Fruit fly (Drosophila melanogaster) whole organism, wandering third instar larva: Measurements from ENCODE around the gene Mvb12.

Experiments used
- Abd-B ChIP-seq: fragments of >200 bp; optimal IDR thresholded peaks from 2 replicates; lab custom pipeline; 2017; ENCODE audit warnings: missing biosample characterization, missing genetic modification characterization
- CG32264 ChIP-seq: fragments of 200-800 bp; sonication (Bioruptor generic); optimal IDR thresholded peaks from 2 replicates; lab custom pipeline; 2016; ENCODE audit warnings: missing biosample characterization, missing genetic modification characterization
- CG9705 ChIP-seq: fragments of 200-800 bp; sonication (Bioruptor generic); optimal IDR thresholded peaks from 2 replicates; lab custom pipeline; 2018; ENCODE audit warnings: missing biosample characterization, mild to moderate bottlenecking, missing genetic modification characterization
- Dif ChIP-seq: fragments of 200-275, 200-300 bp; sonication (Bioruptor generic); optimal IDR thresholded peaks from 2 replicates; lab custom pipeline; 2018; ENCODE audit warnings: missing biosample characterization, missing genetic modification characterization; ENCODE audit not compliant: partially characterized antibody
- GATAd ChIP-seq: sonication (Bioruptor generic); optimal IDR thresholded peaks from 2 replicates; lab custom pipeline; 2016; ENCODE audit warnings: missing biosample characterization, missing genetic modification characterization
- HLH106 ChIP-seq: fragments of 200-800 bp; optimal IDR thresholded peaks from 3 replicates; lab custom pipeline; 2019; ENCODE audit warnings: missing biosample characterization, mild to moderate bottlenecking, missing genetic modification characterization, moderate library complexity
- Hnf4 ChIP-seq: fragments of 200-800 bp; sonication (Bioruptor generic); optimal IDR thresholded peaks from 2 replicates; lab custom pipeline; 2016; ENCODE audit warnings: missing biosample characterization, mild to moderate bottlenecking, missing genetic modification characterization
- Hr78 ChIP-seq: fragments of >200 bp; optimal IDR thresholded peaks from 2 replicates; lab custom pipeline; 2017; ENCODE audit warnings: missing biosample characterization, missing genetic modification characterization
- Hr83 ChIP-seq: fragments of 200-300 bp; sonication (Bioruptor generic); optimal IDR thresholded peaks from 2 replicates; lab custom pipeline; 2016; ENCODE audit warnings: missing biosample characterization, mild to moderate bottlenecking, missing genetic modification characterization, moderate library complexity; ENCODE audit not compliant: poor library complexity, severe bottlenecking
- Jra ChIP-seq: sonication (Bioruptor generic); optimal IDR thresholded peaks from 2 replicates; lab custom pipeline; 2016; ENCODE audit warnings: missing biosample characterization, missing genetic modification characterization
- Mio ChIP-seq: sonication (Bioruptor generic); optimal IDR thresholded peaks from 2 replicates; lab custom pipeline; 2016; ENCODE audit warnings: missing biosample characterization, missing genetic modification characterization
- N ChIP-seq: fragments of >200 bp; optimal IDR thresholded peaks from 2 replicates; lab custom pipeline; 2018; ENCODE audit warnings: missing biosample characterization, missing external identifiers, missing genetic modification characterization
- OdsH ChIP-seq: fragments of 200-800 bp; sonication (Bioruptor generic); optimal IDR thresholded peaks from 2 replicates; lab custom pipeline; 2016; ENCODE audit warnings: missing biosample characterization, mild to moderate bottlenecking, missing genetic modification characterization
- Rel ChIP-seq, 2 experiments: fragments of 200-800 bp; sonication (Bioruptor generic) in 1 of 2; optimal IDR thresholded peaks; 2 replicates in 1 of 2; 3 replicates in 1 of 2; lab custom pipeline; 2016 to 2019; ENCODE audit warnings: mild to moderate bottlenecking in 2 of 2, missing biosample characterization in 2 of 2, missing genetic modification characterization in 2 of 2, moderate library complexity in 1 of 2
- br ChIP-seq: fragments of 200-800 bp; sonication (Bioruptor generic); optimal IDR thresholded peaks from 2 replicates; lab custom pipeline; 2016; ENCODE audit warnings: missing biosample characterization, missing genetic modification characterization
- dsf ChIP-seq: sonication (Bioruptor generic); optimal IDR thresholded peaks from 2 replicates; lab custom pipeline; 2016; ENCODE audit warnings: missing biosample characterization, missing genetic modification characterization, borderline replicate concordance
- ey ChIP-seq: fragments of 200-800 bp; sonication (Bioruptor generic); optimal IDR thresholded peaks from 2 replicates; lab custom pipeline; 2016; ENCODE audit warnings: missing biosample characterization, missing genetic modification characterization
- foxo ChIP-seq, 2 experiments: fragments of 200-800 bp; sonication (Bioruptor generic); optimal IDR thresholded peaks; 2 replicates in 1 of 2; 3 replicates in 1 of 2; lab custom pipeline; 2016 to 2017; ENCODE audit warnings: missing biosample characterization in 2 of 2, missing genetic modification characterization in 2 of 2
- fru ChIP-seq: fragments of 200-800 bp; sonication (Bioruptor generic); optimal IDR thresholded peaks from 3 replicates; lab custom pipeline; 2016; ENCODE audit warnings: missing biosample characterization, mild to moderate bottlenecking, missing genetic modification characterization
- h ChIP-seq: fragments of 200-800 bp; sonication (Bioruptor generic); optimal IDR thresholded peaks from 3 replicates; lab custom pipeline; 2016; ENCODE audit warnings: missing biosample characterization, mild to moderate bottlenecking, missing genetic modification characterization
- jim ChIP-seq: fragments of 175-275, 200-325 bp; sonication (Bioruptor generic); optimal IDR thresholded peaks from 2 replicates; lab custom pipeline; 2016; ENCODE audit warnings: missing biosample characterization, mild to moderate bottlenecking, missing genetic modification characterization
- lola ChIP-seq: fragments of >200 bp; optimal IDR thresholded peaks from 2 replicates; lab custom pipeline; 2017; ENCODE audit warnings: missing biosample characterization, missing genetic modification characterization
- pan ChIP-seq: fragments of >200 bp; optimal IDR thresholded peaks from 2 replicates; lab custom pipeline; 2017
- psq ChIP-seq: fragments of 200-800 bp; sonication (Bioruptor generic); optimal IDR thresholded peaks from 3 replicates; lab custom pipeline; 2017; ENCODE audit warnings: missing biosample characterization, mild to moderate bottlenecking, missing genetic modification characterization, moderate library complexity
- rgr ChIP-seq: fragments of 200-800 bp; sonication (Bioruptor generic); optimal IDR thresholded peaks from 3 replicates; lab custom pipeline; 2016; ENCODE audit warnings: missing biosample characterization, mild to moderate bottlenecking, missing genetic modification characterization
- sage ChIP-seq: fragments of 200-800 bp; sonication (Bioruptor generic); optimal IDR thresholded peaks from 2 replicates; lab custom pipeline; 2016; ENCODE audit warnings: missing biosample characterization, mild to moderate bottlenecking, missing genetic modification characterization
- sv ChIP-seq: fragments of 200-800 bp; sonication (Bioruptor generic); optimal IDR thresholded peaks from 3 replicates; lab custom pipeline; 2016; ENCODE audit warnings: missing biosample characterization, missing genetic modification characterization
- woc ChIP-seq: sonication (Bioruptor generic); optimal IDR thresholded peaks from 2 replicates; lab custom pipeline; 2016; ENCODE audit warnings: missing biosample characterization, mild to moderate bottlenecking, missing genetic modification characterization

Gene Mvb12

DNA sequence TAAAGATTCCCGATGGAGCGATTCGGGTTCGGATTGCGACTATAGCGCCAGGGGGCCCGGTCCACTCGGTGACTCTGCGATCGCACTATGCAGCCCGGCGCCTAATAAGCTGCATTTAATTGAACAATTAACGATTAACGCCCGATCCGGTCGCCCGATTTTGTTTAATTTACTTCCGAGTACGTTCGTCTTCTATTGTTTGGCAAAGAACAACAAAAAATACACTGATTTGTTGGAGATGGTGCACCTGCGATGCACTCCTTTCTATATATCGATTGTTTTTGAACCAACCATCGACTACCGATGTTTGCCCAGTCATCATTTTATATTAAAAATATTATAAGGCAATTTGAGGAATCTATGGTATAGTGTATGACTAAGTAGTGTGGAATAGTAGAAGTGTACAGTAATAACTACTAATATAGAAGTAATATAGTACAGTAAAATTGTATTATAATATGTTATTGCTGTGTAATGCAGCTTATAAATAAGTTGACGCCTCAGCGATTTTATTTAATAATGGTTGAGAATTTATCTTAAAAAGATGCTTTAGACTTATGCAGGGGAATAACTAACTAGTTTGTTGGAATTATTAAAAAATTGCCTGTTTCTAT lies at the start of gene Mvb12:
Gene Mvb12, minus strand, starts transcription at position 217 of the 614 bp plus-strand sequence.
- TF ChIP-seq foxo (GFP tag; optimal IDR thresholded peaks at IDR 0.05; lab: Kevin White, UChicago) (no peak), fru (no peak), Rel (GFP tag; optimal IDR thresholded peaks at IDR 0.05; lab: Kevin White, UChicago) (no peak), Rel (tag; optimal IDR thresholded peaks at IDR 0.05; lab: Kevin White, UChicago) (peak; percentile 30), Hnf4 (GFP tag; lab: Kevin White, UChicago) (peak; percentile 8), GATAd (GFP tag; lab: Kevin White, UChicago) (no peak)

DNA sequence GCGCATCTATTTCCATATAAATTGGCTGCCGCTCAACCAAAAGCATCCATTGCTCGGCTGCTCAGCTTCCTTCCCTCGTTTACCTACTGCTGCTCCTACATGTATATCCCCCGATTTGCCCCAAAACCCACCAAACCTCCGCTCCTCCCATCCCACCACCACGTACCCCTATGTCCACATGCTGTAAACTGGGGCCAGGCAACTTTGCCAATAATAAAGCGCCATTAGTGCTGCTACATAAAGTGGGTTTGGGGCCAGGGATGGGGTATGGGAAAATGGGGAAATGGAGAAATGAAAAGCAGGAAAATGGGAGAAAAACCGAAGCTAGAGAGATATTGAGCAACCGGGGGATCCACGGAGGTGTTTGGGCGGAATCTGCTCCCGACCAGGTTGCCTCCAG lies 48.2 kb upstream of the Mvb12 start:
- no peak for TF ChIP-seq sv (GFP tag; lab: Kevin White, UChicago)
- no peak for TF ChIP-seq Abd-B (GFP tag; lab: Kevin White, UChicago)
- no peak for TF ChIP-seq jim (GFP tag; lab: Kevin White, UChicago)
- TF ChIP-seq Hr83 (GFP tag; lab: Kevin White, UChicago), result no peak
- TF ChIP-seq Mio (GFP tag; lab: Kevin White, UChicago), result no peak
- TF ChIP-seq N (GFP tag; lab: Kevin White, UChicago), result no peak
- no peak for TF ChIP-seq psq (GFP tag; lab: Kevin White, UChicago)
- no peak for TF ChIP-seq pan
- no peak for TF ChIP-seq ey (GFP tag; lab: Kevin White, UChicago)
- no peak for TF ChIP-seq OdsH (GFP tag; lab: Kevin White, UChicago)
- no peak for TF ChIP-seq Jra
- no peak for TF ChIP-seq Dif (GFP tag; lab: Kevin White, UChicago)
- TF ChIP-seq h, result no peak
- no peak for TF ChIP-seq CG9705 (GFP tag; lab: Kevin White, UChicago)
- TF ChIP-seq dsf, result no peak
- no peak for TF ChIP-seq sage (GFP tag; lab: Kevin White, UChicago)
- TF ChIP-seq lola (GFP tag; lab: Kevin White, UChicago), result no peak

DNA sequence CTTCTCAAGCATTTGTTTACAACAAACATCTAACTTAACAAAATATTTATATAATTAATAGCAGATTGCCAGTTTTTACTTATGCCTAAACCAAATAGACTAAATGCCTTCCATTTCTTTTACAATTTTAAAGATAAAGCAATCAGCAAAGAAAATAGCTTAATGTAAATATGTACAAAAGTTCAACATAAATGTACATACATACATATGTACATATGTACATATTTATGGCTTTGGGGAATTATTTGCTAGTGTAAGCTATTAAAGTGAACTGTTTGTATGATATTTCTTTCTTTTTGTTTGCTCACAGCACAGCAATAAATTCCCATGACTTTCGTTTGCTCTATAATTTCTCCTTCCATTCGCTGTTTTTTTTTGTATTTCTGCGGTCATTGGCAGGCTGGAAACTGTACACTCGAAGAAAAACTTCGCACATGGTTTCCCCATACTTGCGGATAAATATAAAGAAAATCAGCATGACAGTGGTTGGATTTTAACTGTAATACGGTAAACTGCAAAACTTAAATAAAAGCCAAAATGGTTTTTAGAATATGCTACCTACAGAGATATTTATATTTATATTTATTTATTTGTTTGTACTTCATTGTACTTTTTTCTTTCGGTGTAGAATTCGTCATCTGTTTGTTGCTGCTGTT lies 39.9 kb upstream of the Mvb12 start:
- TF ChIP-seq Hr83 (GFP tag; lab: Kevin White, UChicago) (no peak), br (GFP tag; lab: Kevin White, UChicago) (no peak), foxo (GFP tag; optimal IDR thresholded peaks at IDR 0.05; lab: Kevin White, UChicago) (no peak), rgr (GFP tag; lab: Kevin White, UChicago) (no peak), Hr78 (GFP tag; lab: Kevin White, UChicago) (no peak), N (GFP tag; lab: Kevin White, UChicago) (no peak), GATAd (GFP tag; lab: Kevin White, UChicago) (no peak), fru (no peak), jim (GFP tag; lab: Kevin White, UChicago) (no peak), woc (no peak), psq (GFP tag; lab: Kevin White, UChicago) (no peak), sv (GFP tag; lab: Kevin White, UChicago) (no peak), HLH106 (tag; lab: Kevin White, UChicago) (no peak), pan (no peak), lola (GFP tag; lab: Kevin White, UChicago) (no peak), Dif (GFP tag; lab: Kevin White, UChicago) (no peak)

DNA sequence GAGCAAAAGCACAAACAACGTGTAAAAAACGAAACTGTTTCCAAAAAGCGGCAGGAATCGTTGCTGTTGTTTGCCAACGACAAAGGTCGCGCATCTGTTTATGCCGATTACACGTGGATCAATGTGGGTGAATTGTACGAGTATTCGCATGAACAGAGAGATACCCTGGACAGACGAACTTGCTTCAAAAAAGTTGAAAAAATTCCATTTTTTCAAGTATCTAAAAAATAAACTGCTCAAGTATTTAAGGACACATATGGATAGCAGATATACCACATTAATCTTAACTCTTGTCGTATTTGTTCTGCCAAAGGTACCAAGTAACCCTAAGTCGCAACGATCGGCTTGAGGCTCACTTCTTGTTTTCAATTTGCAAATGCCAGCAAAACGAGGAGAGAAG lies 38.8 kb upstream of the Mvb12 start:
- no peak for TF ChIP-seq CG32264 (GFP tag; lab: Kevin White, UChicago)
- TF ChIP-seq, all 38 proteins: peak for 0

DNA sequence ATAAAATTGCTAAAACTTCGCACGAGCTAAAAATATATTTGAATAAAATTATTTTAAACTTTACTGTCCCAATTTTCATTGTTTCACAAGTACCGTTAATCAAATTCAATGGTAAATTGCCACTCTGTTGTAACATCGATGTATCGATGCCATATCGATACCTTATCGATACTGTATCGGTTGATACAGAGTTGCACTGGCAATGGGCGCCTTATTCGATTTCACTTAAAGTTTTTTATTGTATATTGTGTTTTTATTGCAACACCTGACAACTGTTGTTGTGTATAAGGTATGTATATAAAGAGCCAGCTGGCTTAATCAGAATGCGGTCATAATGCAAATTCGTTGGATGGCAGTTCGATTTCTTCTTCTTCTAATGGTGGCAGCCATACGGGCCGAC lies 37.2 kb upstream of the Mvb12 start, which contains the start of gene CG43229:
Gene CG43229, plus strand, starts transcription at position 246 of the 400 bp plus-strand sequence.
- TF ChIP-seq HLH106 (tag; lab: Kevin White, UChicago), result no peak
- TF ChIP-seq, all 38 proteins: peak for 0
